Worm (Caenorhabditis elegans) whole organism, mixed stage, embryonic: ENCODE results near the gene srbc-84.
A peak's percentile ranks its signal among the peaks of the same experiment; 100 is the strongest.

Source experiments
- M03D4.4 ChIP-seq: sonication (generic microtip); optimal IDR thresholded peaks from 2 replicates; lab custom pipeline; 2017; ENCODE audit warnings: mild to moderate bottlenecking, missing genetic modification characterization, missing compliant biosample characterization
- bed-3 ChIP-seq: fragments of 200-800 bp; sonication (Bioruptor generic); optimal IDR thresholded peaks from 3 replicates; lab custom pipeline; 2018; ENCODE audit warnings: mild to moderate bottlenecking, missing genetic modification characterization, moderate library complexity, missing compliant biosample characterization
- blmp-1 ChIP-seq: fragments of 150-350 bp; optimal IDR thresholded peaks from 2 replicates; lab custom pipeline; 2014; ENCODE audit warnings: missing biosample characterization, missing genetic modification characterization
- ceh-43 ChIP-seq: fragments of 200-800 bp; sonication (Bioruptor generic); optimal IDR thresholded peaks from 2 replicates; lab custom pipeline; 2018; ENCODE audit warnings: mild to moderate bottlenecking, missing genetic modification characterization, moderate library complexity, missing compliant biosample characterization
- ceh-83 ChIP-seq: fragments of 200-800 bp; sonication (Bioruptor generic); optimal IDR thresholded peaks from 2 replicates; lab custom pipeline; 2018; ENCODE audit warnings: mild to moderate bottlenecking, missing genetic modification characterization, missing compliant biosample characterization
- ces-1 ChIP-seq: fragments of 150-350 bp; optimal IDR thresholded peaks from 2 replicates; lab custom pipeline; 2014; ENCODE audit warnings: missing biosample characterization, missing genetic modification reagents, missing genetic modification characterization
- cnd-1 ChIP-seq: fragments of 200-800 bp; sonication (Bioruptor generic); optimal IDR thresholded peaks from 2 replicates; lab custom pipeline; 2018; ENCODE audit warnings: mild to moderate bottlenecking, missing genetic modification characterization, missing compliant biosample characterization
- drap-1 ChIP-seq: fragments of 200-800 bp; sonication (Bioruptor generic); optimal IDR thresholded peaks from 3 replicates; lab custom pipeline; 2018; ENCODE audit warnings: mild to moderate bottlenecking, missing genetic modification characterization, missing compliant biosample characterization
- elt-1 ChIP-seq: sonication (generic microtip); optimal IDR thresholded peaks from 2 replicates; lab custom pipeline; 2017; ENCODE audit warnings: missing genetic modification characterization, mild to moderate bottlenecking, missing compliant biosample characterization, antibody characterized with exemption, moderate library complexity, borderline replicate concordance; ENCODE audit not compliant: insufficient read depth
- elt-3 ChIP-seq: fragments of 150-350 bp; optimal IDR thresholded peaks from 2 replicates; lab custom pipeline; 2014; ENCODE audit warnings: missing biosample characterization, missing genetic modification characterization
- lin-32 ChIP-seq: fragments of 200-800 bp; sonication (Bioruptor generic); optimal IDR thresholded peaks from 2 replicates; lab custom pipeline; 2018; ENCODE audit warnings: mild to moderate bottlenecking, missing genetic modification characterization, missing compliant biosample characterization
- lsy-2 ChIP-seq: fragments of 150-350 bp; optimal IDR thresholded peaks from 2 replicates; lab custom pipeline; 2014; ENCODE audit warnings: missing biosample characterization, missing genetic modification characterization
- mab-5 ChIP-seq: fragments of 150-350 bp; optimal IDR thresholded peaks from 2 replicates; lab custom pipeline; 2014; ENCODE audit warnings: missing biosample characterization, missing genetic modification characterization
- mep-1 ChIP-seq: fragments of 150-350 bp; optimal IDR thresholded peaks from 2 replicates; lab custom pipeline; 2017; ENCODE audit warnings: missing biosample characterization, missing genetic modification reagents, missing genetic modification characterization, inconsistent platforms
- mls-2 ChIP-seq: sonication (generic microtip); optimal IDR thresholded peaks from 2 replicates; lab custom pipeline; 2016; ENCODE audit warnings: mild to moderate bottlenecking, missing genetic modification characterization, moderate library complexity, missing compliant biosample characterization
- nhr-12 ChIP-seq: fragments of 150-350 bp; optimal IDR thresholded peaks from 2 replicates; lab custom pipeline; 2014; ENCODE audit warnings: missing biosample characterization, missing genetic modification characterization
- nhr-2 ChIP-seq: fragments of 150-350 bp; optimal IDR thresholded peaks from 2 replicates; lab custom pipeline; 2014; ENCODE audit warnings: missing biosample characterization, missing genetic modification characterization
- nhr-237 ChIP-seq: fragments of 150-350 bp; optimal IDR thresholded peaks from 2 replicates; lab custom pipeline; 2014; ENCODE audit warnings: missing biosample characterization, missing genetic modification characterization
- nhr-28 ChIP-seq: fragments of 150-350 bp; optimal IDR thresholded peaks from 2 replicates; lab custom pipeline; 2014; ENCODE audit warnings: missing biosample characterization, missing genetic modification characterization
- nhr-76 ChIP-seq: sonication (generic microtip); optimal IDR thresholded peaks from 2 replicates; lab custom pipeline; 2017; ENCODE audit warnings: missing biosample characterization, missing genetic modification characterization
- pha-4 ChIP-seq: fragments of 150-350 bp; optimal IDR thresholded peaks from 2 replicates; lab custom pipeline; 2018; ENCODE audit warnings: missing biosample characterization, missing genetic modification reagents, missing genetic modification characterization
- snpc-4 ChIP-seq: fragments of 150-350 bp; optimal IDR thresholded peaks from 2 replicates; lab custom pipeline; 2014; ENCODE audit warnings: missing biosample characterization, missing genetic modification characterization
- sptf-1 ChIP-seq: sonication (generic microtip); optimal IDR thresholded peaks from 2 replicates; lab custom pipeline; 2017; ENCODE audit warnings: mild to moderate bottlenecking, missing genetic modification characterization, moderate library complexity, missing compliant biosample characterization
- tbx-8 ChIP-seq: fragments of 200-800 bp; sonication (Bioruptor generic); optimal IDR thresholded peaks from 2 replicates; lab custom pipeline; 2018; ENCODE audit warnings: mild to moderate bottlenecking, missing genetic modification characterization, moderate library complexity, missing compliant biosample characterization
- unc-120 ChIP-seq: sonication (generic microtip); optimal IDR thresholded peaks from 2 replicates; lab custom pipeline; 2017; ENCODE audit warnings: missing genetic modification characterization, missing compliant biosample characterization; ENCODE audit not compliant: poor library complexity, severe bottlenecking
- unc-39 ChIP-seq: fragments of 150-350 bp; optimal IDR thresholded peaks from 2 replicates; lab custom pipeline; 2014; ENCODE audit warnings: missing biosample characterization, missing genetic modification characterization
- unc-62 ChIP-seq: fragments of 150-350 bp; optimal IDR thresholded peaks from 2 replicates; lab custom pipeline; 2014; ENCODE audit warnings: missing biosample characterization, missing genetic modification reagents, missing genetic modification characterization
- zip-8 ChIP-seq: fragments of 150-350 bp; optimal IDR thresholded peaks from 2 replicates; lab custom pipeline; 2014; ENCODE audit warnings: missing biosample characterization, missing genetic modification characterization
- ztf-11 ChIP-seq: fragments of 150-350 bp; optimal IDR thresholded peaks from 2 replicates; lab custom pipeline; 2014; ENCODE audit warnings: missing biosample characterization, missing genetic modification characterization

The srbc-84 gene

ce11 chrV:16302439-16302838 is 3.7 kb downstream of the srbc-84 start, which contains the start of the genes C31A11.13 and oac-6:
TSS of gene C31A11.13 (minus strand) at chrV:16302551.
TSS of gene oac-6 (plus strand) at chrV:16302717.
- TF ChIP-seq ztf-11 (tag; lab: Kevin White, UChicago), result no peak
- TF ChIP-seq snpc-4 (tag; lab: Kevin White, UChicago), result no peak
- no peak for TF ChIP-seq bed-3 (GFP tag; lab: Kevin White, UChicago)
- TF ChIP-seq nhr-2 (tag; lab: Kevin White, UChicago), result no peak
- TF ChIP-seq elt-3 (tag; lab: Kevin White, UChicago), result no peak
- TF ChIP-seq mep-1 (tag; lab: Kevin White, UChicago), result no peak
- TF ChIP-seq lsy-2 (tag; lab: Kevin White, UChicago), result no peak
- no peak for TF ChIP-seq ces-1

ce11 chrV:16307253-16307652 is 8.5 kb downstream of the srbc-84 start, which contains the start of gene srxa-7:
TSS of gene srxa-7 (plus strand) at chrV:16307553.
- TF ChIP-seq mab-5 (tag; lab: Kevin White, UChicago), result no peak
- TF ChIP-seq ceh-43 (GFP tag; lab: Kevin White, UChicago), result no peak
- no peak for TF ChIP-seq nhr-237 (tag; lab: Kevin White, UChicago)
- TF ChIP-seq ztf-11 (tag; lab: Kevin White, UChicago), result no peak
- no peak for TF ChIP-seq mls-2 (tag; lab: Kevin White, UChicago)
- TF ChIP-seq sptf-1, result no peak
- no peak for TF ChIP-seq drap-1 (GFP tag; lab: Kevin White, UChicago)
- TF ChIP-seq bed-3 (GFP tag; lab: Kevin White, UChicago), result no peak
- TF ChIP-seq M03D4.4, result no peak
- TF ChIP-seq ces-1, result no peak

DNA sequence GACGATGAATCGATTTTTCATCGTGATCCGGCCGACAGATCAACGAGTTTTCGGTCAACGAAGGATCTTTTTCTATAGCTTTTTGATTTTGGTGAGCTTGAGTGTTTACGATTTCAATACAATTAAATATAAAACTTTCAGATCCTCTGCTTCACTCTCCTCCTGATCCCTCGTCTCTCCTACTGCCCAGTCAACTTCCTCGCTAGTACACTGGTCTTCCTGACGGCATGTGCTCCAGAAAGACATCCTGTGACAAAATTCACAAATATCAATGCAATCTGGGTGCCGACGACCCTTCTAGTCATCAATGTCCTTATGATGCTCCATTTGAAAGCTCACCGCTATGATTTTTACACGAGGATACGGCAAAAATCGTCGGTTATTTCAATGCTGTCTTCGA is 9.6 kb downstream of the srbc-84 start:
- TF ChIP-seq nhr-76 (tag; lab: Kevin White, UChicago), result no peak
- TF ChIP-seq unc-120 (tag; lab: Kevin White, UChicago), result no peak
- TF ChIP-seq nhr-12 (tag; lab: Kevin White, UChicago), result no peak
- TF ChIP-seq, all 35 proteins: peak for 0

ce11 chrV:16309523-16309922 is 10.8 kb downstream of the srbc-84 start, which contains the start of gene oac-7:
TSS of gene oac-7 (plus strand) at chrV:16309805.
- TF ChIP-seq blmp-1 (tag; lab: Kevin White, UChicago) (no peak), zip-8 (tag; lab: Kevin White, UChicago) (peak; percentile 74), nhr-28 (tag; lab: Kevin White, UChicago) (peak; percentile 12)

DNA sequence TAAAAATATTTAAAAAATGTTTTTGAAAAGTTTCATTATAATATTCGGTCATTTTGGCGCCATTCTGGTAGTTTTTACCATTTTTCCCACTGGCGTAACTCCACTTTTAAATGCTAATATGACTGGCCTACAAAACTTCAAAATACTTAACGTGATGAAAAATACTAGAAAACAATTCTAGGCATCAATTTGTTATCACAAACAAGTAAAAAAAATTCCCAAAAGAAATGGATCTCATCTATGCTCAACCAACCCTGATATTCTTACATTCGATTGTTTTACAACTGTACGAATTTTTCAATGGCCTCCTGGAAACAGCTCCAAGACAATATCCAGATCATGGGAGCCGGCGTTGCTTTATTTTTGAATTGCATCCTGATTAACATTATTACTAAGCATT is 16.2 kb downstream of the srbc-84 start, which contains the start of gene str-214:
Gene str-214, plus strand, starts transcription at position 301 of the 400 bp plus-strand sequence.
- TF ChIP-seq blmp-1 (tag; lab: Kevin White, UChicago) (no peak), lin-32 (no peak), nhr-28 (tag; lab: Kevin White, UChicago) (no peak), ceh-83 (GFP tag; lab: Kevin White, UChicago) (no peak), nhr-12 (tag; lab: Kevin White, UChicago) (no peak), drap-1 (GFP tag; lab: Kevin White, UChicago) (no peak), elt-1 (tag; lab: Kevin White, UChicago) (no peak), nhr-237 (tag; lab: Kevin White, UChicago) (no peak), sptf-1 (no peak), nhr-2 (tag; lab: Kevin White, UChicago) (no peak)

ce11 chrV:16317244-16317643 is 18.5 kb downstream of the srbc-84 start, which contains the start of gene srh-180:
TSS of gene srh-180 (plus strand) at chrV:16317544.
- no peak for TF ChIP-seq nhr-237 (tag; lab: Kevin White, UChicago)
- no peak for TF ChIP-seq nhr-2 (tag; lab: Kevin White, UChicago)
- TF ChIP-seq cnd-1 (tag; lab: Kevin White, UChicago), result no peak
- TF ChIP-seq nhr-28 (tag; lab: Kevin White, UChicago), result no peak
- TF ChIP-seq mls-2 (tag; lab: Kevin White, UChicago), result no peak
- TF ChIP-seq elt-1 (tag; lab: Kevin White, UChicago), result no peak
- TF ChIP-seq unc-39 (tag; lab: Kevin White, UChicago), result no peak
- no peak for TF ChIP-seq drap-1 (GFP tag; lab: Kevin White, UChicago)
- no peak for TF ChIP-seq zip-8 (tag; lab: Kevin White, UChicago)

ce11 chrV:16322155-16322554 is 23.4 kb downstream of the srbc-84 start:
- TF ChIP-seq M03D4.4 (no peak), elt-1 (tag; lab: Kevin White, UChicago) (no peak), unc-62 (GFP tag; lab: Kevin White, UChicago) (no peak), cnd-1 (tag; lab: Kevin White, UChicago) (no peak), tbx-8 (GFP tag; lab: Kevin White, UChicago) (no peak), pha-4 (no peak)
